Fruit fly (Drosophila melanogaster) whole organism, embryonic: ENCODE results near the gene CG31178.

Source experiments
- Antp ChIP-seq: fragments of 200-800 bp; sonication (Bioruptor generic); optimal IDR thresholded peaks from 3 replicates; lab custom pipeline; 2016; ENCODE audit warnings: missing biosample characterization, missing genetic modification characterization
- Atf3 ChIP-seq: fragments of 200-800 bp; sonication (Bioruptor generic); optimal IDR thresholded peaks from 3 replicates; lab custom pipeline; 2016; ENCODE audit warnings: missing biosample characterization, missing genetic modification characterization
- BEAF-32 ChIP-seq: fragments of 200-800 bp; sonication (Bioruptor generic); optimal IDR thresholded peaks from 3 replicates; lab custom pipeline; 2017; ENCODE audit warnings: missing biosample characterization, missing genetic modification characterization, mild to moderate bottlenecking, moderate library complexity, missing genetic modification reagents
- Blimp-1 ChIP-seq: fragments of 200-800 bp; sonication (Bioruptor generic); optimal IDR thresholded peaks from 3 replicates; lab custom pipeline; 2018; ENCODE audit warnings: missing biosample characterization, missing genetic modification characterization, mild to moderate bottlenecking, moderate library complexity, missing genetic modification reagents
- CG10462 ChIP-seq: fragments of 200-800 bp; sonication (Bioruptor generic); optimal IDR thresholded peaks from 2 replicates; lab custom pipeline; 2016; ENCODE audit warnings: missing biosample characterization, missing genetic modification characterization
- CG12104 ChIP-seq: fragments of 200-800 bp; sonication (Bioruptor generic); optimal IDR thresholded peaks from 3 replicates; lab custom pipeline; 2016; ENCODE audit warnings: missing biosample characterization, missing genetic modification characterization
- CG12219 ChIP-seq: fragments of 200-800 bp; sonication (Bioruptor generic); optimal IDR thresholded peaks from 3 replicates; lab custom pipeline; 2018; ENCODE audit warnings: missing biosample characterization, mild to moderate bottlenecking, missing genetic modification characterization
- CG12659 ChIP-seq: fragments of 200-800 bp; sonication (Bioruptor generic); optimal IDR thresholded peaks from 3 replicates; lab custom pipeline; 2017; ENCODE audit warnings: mild to moderate bottlenecking, missing biosample characterization, missing genetic modification reagents, missing genetic modification characterization
- CG13123 ChIP-seq: fragments of 200-800 bp; sonication (Bioruptor generic); optimal IDR thresholded peaks from 2 replicates; lab custom pipeline; 2016; ENCODE audit warnings: missing biosample characterization, missing genetic modification characterization
- CG15479 ChIP-seq: fragments of 200-800 bp; sonication (Bioruptor generic); optimal IDR thresholded peaks from 3 replicates; lab custom pipeline; 2019; ENCODE audit warnings: missing biosample characterization, mild to moderate bottlenecking, missing genetic modification characterization, moderate library complexity
- CG1603 ChIP-seq: fragments of 200-800 bp; sonication (Bioruptor generic); optimal IDR thresholded peaks from 2 replicates; lab custom pipeline; 2019; ENCODE audit warnings: missing biosample characterization, mild to moderate bottlenecking, missing genetic modification characterization, moderate library complexity
- CG31224 ChIP-seq: fragments of 200-800 bp; sonication (Bioruptor generic); IDR thresholded peaks from 2 replicates; pipeline ENCODE4 v1.3.6; 2022; ENCODE audit warnings: missing biosample characterization, missing genetic modification characterization
- CG34376 ChIP-seq: fragments of 200-800 bp; sonication (Bioruptor generic); optimal IDR thresholded peaks from 2 replicates; lab custom pipeline; 2018; ENCODE audit warnings: missing biosample characterization, mild to moderate bottlenecking, missing genetic modification characterization
- CG4360 ChIP-seq: fragments of 200-800 bp; sonication (Bioruptor generic); IDR thresholded peaks from 2 replicates; pipeline ENCODE4 v1.3.6; 2022; ENCODE audit warnings: missing biosample characterization, missing genetic modification characterization
- CG6791 ChIP-seq: fragments of 200-800 bp; sonication (Bioruptor generic); IDR thresholded peaks from 3 replicates; pipeline ENCODE4 v1.3.6; 2022; ENCODE audit warnings: missing biosample characterization, missing genetic modification characterization; ENCODE audit not compliant: partially characterized antibody
- CG9609 ChIP-seq: fragments of 200-800 bp; sonication (Bioruptor generic); optimal IDR thresholded peaks from 3 replicates; lab custom pipeline; 2016; ENCODE audit warnings: missing biosample characterization, missing genetic modification characterization
- H15 ChIP-seq: fragments of 200-800 bp; sonication (Bioruptor generic); IDR thresholded peaks from 3 replicates; pipeline ENCODE4 v1.3.6; 2022; ENCODE audit warnings: missing biosample characterization, missing genetic modification characterization
- HLHmδ ChIP-seq: fragments of 200-800 bp; sonication (Bioruptor generic); optimal IDR thresholded peaks from 2 replicates; lab custom pipeline; 2018; ENCODE audit warnings: missing biosample characterization, mild to moderate bottlenecking, missing genetic modification characterization, moderate library complexity
- Hand ChIP-seq: fragments of 200-800 bp; sonication (Bioruptor generic); optimal IDR thresholded peaks from 2 replicates; lab custom pipeline; 2017; ENCODE audit warnings: mild to moderate bottlenecking, missing biosample characterization, missing genetic modification reagents, missing genetic modification characterization
- Hr39 ChIP-seq: fragments of >200 bp; optimal IDR thresholded peaks from 2 replicates; lab custom pipeline; 2017
- Kr ChIP-seq: fragments of 200-800 bp; sonication (Bioruptor generic); optimal IDR thresholded peaks from 2 replicates; lab custom pipeline; 2017; ENCODE audit warnings: missing biosample characterization, mild to moderate bottlenecking, missing genetic modification characterization
- Lhr ChIP-seq: fragments of 200-800 bp; sonication (Bioruptor generic); optimal IDR thresholded peaks from 3 replicates; lab custom pipeline; 2017; ENCODE audit warnings: mild to moderate bottlenecking, missing biosample characterization, missing genetic modification reagents, missing genetic modification characterization
- Optix ChIP-seq: fragments of 200-800 bp; sonication (Bioruptor generic); IDR thresholded peaks from 3 replicates; pipeline ENCODE4 v1.3.6; 2022; ENCODE audit warnings: missing biosample characterization, missing genetic modification characterization
- Sox100B ChIP-seq: fragments of 200-800 bp; sonication (Bioruptor generic); optimal IDR thresholded peaks from 3 replicates; lab custom pipeline; 2018; ENCODE audit warnings: missing biosample characterization, mild to moderate bottlenecking, missing genetic modification characterization
- Spps ChIP-seq: fragments of 200-800 bp; sonication (Bioruptor generic); optimal IDR thresholded peaks from 2 replicates; lab custom pipeline; 2018; ENCODE audit warnings: missing biosample characterization, mild to moderate bottlenecking, missing genetic modification characterization
- Ssrp ChIP-seq: fragments of 200-800 bp; sonication (Bioruptor generic); optimal IDR thresholded peaks from 2 replicates; lab custom pipeline; 2018; ENCODE audit warnings: missing biosample characterization, mild to moderate bottlenecking, missing genetic modification characterization, moderate library complexity
- Stat92E ChIP-seq, 3 experiments: fragments of >200 bp in 2 of 3; fragments of 200-800 bp in 1 of 3; sonication (Bioruptor generic) in 1 of 3; optimal IDR thresholded peaks; 2 replicates each; lab custom pipeline; 2017 to 2019; ENCODE audit warnings: missing biosample characterization in 3 of 3, missing genetic modification characterization in 3 of 3, mild to moderate bottlenecking in 1 of 3, moderate library complexity in 1 of 3
- ac ChIP-seq: fragments of 200-800 bp; sonication (Bioruptor generic); optimal IDR thresholded peaks from 3 replicates; lab custom pipeline; 2017; ENCODE audit warnings: missing biosample characterization, mild to moderate bottlenecking, missing genetic modification characterization
- bigmax ChIP-seq: fragments of 200-800 bp; sonication (Bioruptor generic); optimal IDR thresholded peaks from 2 replicates; lab custom pipeline; 2018; ENCODE audit warnings: missing biosample characterization, mild to moderate bottlenecking, missing genetic modification characterization
- br ChIP-seq: fragments of >200 bp; optimal IDR thresholded peaks from 2 replicates; lab custom pipeline; 2017
- cato ChIP-seq: fragments of 200-800 bp; sonication (Bioruptor generic); optimal IDR thresholded peaks from 2 replicates; lab custom pipeline; 2016; ENCODE audit warnings: missing biosample characterization, missing genetic modification characterization, borderline replicate concordance
- chif ChIP-seq, 2 experiments: fragments of 200-800 bp; sonication (Bioruptor generic); optimal IDR thresholded peaks; 3 replicates each; lab custom pipeline; 2016; ENCODE audit warnings: missing biosample characterization in 2 of 2, missing genetic modification characterization in 2 of 2
- ci ChIP-seq: fragments of 200-800 bp; sonication (Bioruptor generic); IDR thresholded peaks from 3 replicates; pipeline ENCODE4 v1.3.6; 2022; ENCODE audit warnings: missing biosample characterization, missing genetic modification characterization
- croc ChIP-seq: fragments of 200-800 bp; sonication (Bioruptor generic); conservative IDR thresholded peaks from 3 replicates; pipeline ENCODE4 v1.3.6; 2022; ENCODE audit warnings: missing biosample characterization, missing genetic modification characterization
- esg ChIP-seq: fragments of 200-800 bp; sonication (Bioruptor generic); conservative IDR thresholded peaks from 2 replicates; pipeline ENCODE4 v1.3.6; 2022; ENCODE audit warnings: missing biosample characterization, missing genetic modification characterization
- eve ChIP-seq, 2 experiments: fragments of >200 bp; optimal IDR thresholded peaks; 2 replicates each; lab custom pipeline; 2017; ENCODE audit warnings: missing biosample characterization in 2 of 2, missing genetic modification characterization in 2 of 2
- eyg ChIP-seq: fragments of 200-800 bp; sonication (Bioruptor generic); optimal IDR thresholded peaks from 3 replicates; lab custom pipeline; 2016; ENCODE audit warnings: missing biosample characterization, missing genetic modification characterization
- her ChIP-seq: fragments of 200-800 bp; sonication (Bioruptor generic); optimal IDR thresholded peaks from 2 replicates; lab custom pipeline; 2016; ENCODE audit warnings: missing biosample characterization, missing genetic modification characterization
- inv ChIP-seq: fragments of 200-800 bp; sonication (Bioruptor generic); IDR thresholded peaks from 2 replicates; pipeline ENCODE4 v1.3.6; 2022; ENCODE audit warnings: missing biosample characterization, missing genetic modification characterization; ENCODE audit not compliant: partially characterized antibody
- kni ChIP-seq: fragments of 200-800 bp; sonication (Bioruptor generic); optimal IDR thresholded peaks from 3 replicates; lab custom pipeline; 2017; ENCODE audit warnings: mild to moderate bottlenecking, missing biosample characterization, missing genetic modification reagents, missing genetic modification characterization
- knrl ChIP-seq: fragments of 200-800 bp; sonication (Bioruptor generic); IDR thresholded peaks from 3 replicates; pipeline ENCODE4 v1.3.6; 2022; ENCODE audit warnings: missing biosample characterization, missing genetic modification characterization; ENCODE audit not compliant: partially characterized antibody
- luna ChIP-seq: fragments of 200-800 bp; sonication (Bioruptor generic); optimal IDR thresholded peaks from 2 replicates; lab custom pipeline; 2016; ENCODE audit warnings: missing biosample characterization, missing genetic modification characterization
- nau ChIP-seq: fragments of 200-800 bp; sonication (Bioruptor generic); optimal IDR thresholded peaks from 3 replicates; lab custom pipeline; 2017; ENCODE audit warnings: missing biosample characterization, mild to moderate bottlenecking, missing genetic modification characterization, missing genetic modification reagents
- pros ChIP-seq: fragments of 200-800 bp; sonication (Bioruptor generic); optimal IDR thresholded peaks from 3 replicates; lab custom pipeline; 2019; ENCODE audit warnings: missing biosample characterization, mild to moderate bottlenecking, missing genetic modification characterization, moderate library complexity
- slbo ChIP-seq: fragments of 200-800 bp; sonication (Bioruptor generic); IDR thresholded peaks from 2 replicates; pipeline ENCODE4 v1.3.6; 2022; ENCODE audit warnings: missing biosample characterization, missing genetic modification characterization
- tin ChIP-seq: fragments of 200-800 bp; sonication (Bioruptor generic); optimal IDR thresholded peaks from 3 replicates; lab custom pipeline; 2016; ENCODE audit warnings: missing biosample characterization, missing genetic modification characterization
- unc-4 ChIP-seq: fragments of 200-800 bp; sonication (Bioruptor generic); IDR thresholded peaks from 2 replicates; pipeline ENCODE4 v1.3.6; 2022; ENCODE audit warnings: missing biosample characterization, missing genetic modification characterization; ENCODE audit not compliant: partially characterized antibody
- unpg ChIP-seq: fragments of 200-800 bp; sonication (Bioruptor generic); optimal IDR thresholded peaks from 3 replicates; lab custom pipeline; 2018; ENCODE audit warnings: missing biosample characterization, mild to moderate bottlenecking, missing genetic modification characterization, moderate library complexity
- zen2 ChIP-seq: fragments of 200-800 bp; sonication (Bioruptor generic); IDR thresholded peaks from 3 replicates; pipeline ENCODE4 v1.3.6; 2022; ENCODE audit warnings: missing biosample characterization, missing genetic modification characterization; ENCODE audit not compliant: partially characterized antibody

Gene CG31178

dm6 chr3R:21862137-21862850, 11.2 kb upstream of the CG31178 start (continued):
- TF ChIP-seq CG4360 (GFP tag; lab: Robert Waterston, UW) (no peak; the same call in 1 of the 2 replicates), Atf3 (peak; percentile 13), HLHmδ (GFP tag; lab: Kevin White, UChicago) (no peak), Blimp-1 (GFP tag; lab: Kevin White, UChicago) (peak; percentile 74), ci (GFP tag; lab: Robert Waterston, UW) (peak; percentile 95), CG15479 (GFP tag; lab: Kevin White, UChicago) (no peak), Lhr (GFP tag; lab: Kevin White, UChicago) (peak; percentile 73), br (lab: Kevin White, UChicago) (no peak), CG9609 (GFP tag; lab: Kevin White, UChicago) (no peak), unc-4 (GFP tag; lab: Robert Waterston, UW) (no peak), CG34376 (GFP tag; lab: Kevin White, UChicago) (no peak), Stat92E (GFP tag; optimal IDR thresholded peaks at IDR 0.05; lab: Kevin White, UChicago) (peak in 1 of 3 experiments; percentile 0), croc (GFP tag; lab: Robert Waterston, UW) (peak; percentile 79; the same call in 2 of the 3 replicates), CG31224 (GFP tag; lab: Robert Waterston, UW) (no peak), nau (peak; percentile 56), bigmax (GFP tag; lab: Kevin White, UChicago) (no peak), CG10462 (peak; percentile 67), Sox100B (GFP tag; lab: Kevin White, UChicago) (peak; percentile 73), ac (GFP tag; lab: Kevin White, UChicago) (peak; percentile 48), CG12104 (GFP tag; lab: Kevin White, UChicago) (no peak), Hand (GFP tag; lab: Kevin White, UChicago) (peak; percentile 25), Spps (tag; lab: Kevin White, UChicago) (peak; percentile 56), eyg (GFP tag; lab: Kevin White, UChicago) (no peak), zen2 (GFP tag; lab: Robert Waterston, UW) (no peak), Optix (GFP tag; lab: Robert Waterston, UW) (peak; percentile 56; the same call in 2 of the 3 replicates), cato (peak; percentile 54), eve (GFP tag; optimal IDR thresholded peaks at IDR 0.05; lab: Kevin White, UChicago) (peak in 1 of 2 experiments; percentile 96), pros (GFP tag; lab: Kevin White, UChicago) (peak; percentile 57), CG6791 (GFP tag; lab: Robert Waterston, UW) (no peak), CG13123 (GFP tag; lab: Kevin White, UChicago) (peak; percentile 61), Kr (no peak), her (peak; percentile 41), Hr39 (lab: Kevin White, UChicago) (no peak), kni (GFP tag; lab: Kevin White, UChicago) (peak; percentile 65), luna (GFP tag; lab: Kevin White, UChicago) (no peak), tin (GFP tag; lab: Kevin White, UChicago) (peak; percentile 59), esg (GFP tag; lab: Robert Waterston, UW) (peak; percentile 65), slbo (GFP tag; lab: Robert Waterston, UW) (no peak), Antp (GFP tag; lab: Kevin White, UChicago) (peak; percentile 63), chif (GFP tag; optimal IDR thresholded peaks at IDR 0.05; lab: Kevin White, UChicago) (peak in 1 of 2 experiments; percentile 81), CG1603 (tag; lab: Kevin White, UChicago) (peak; percentile 96), knrl (no peak), inv (GFP tag; lab: Robert Waterston, UW) (no peak), CG12219 (GFP tag; lab: Kevin White, UChicago) (peak; percentile 85), Ssrp (tag; lab: Kevin White, UChicago) (peak; percentile 89), BEAF-32 (GFP tag; lab: Kevin White, UChicago) (no peak), unpg (GFP tag; lab: Kevin White, UChicago) (peak; percentile 95), CG12659 (GFP tag; lab: Kevin White, UChicago) (peak; percentile 68), H15 (peak; percentile 76)
